Worm (Caenorhabditis elegans) whole organism, mixed stage, embryonic: ENCODE results near the gene F21D5.7.

Experiments
- bed-3 ChIP-seq: fragments of 200-800 bp; sonication (Bioruptor generic); optimal IDR thresholded peaks from 3 replicates; lab custom pipeline; 2018; ENCODE audit warnings: mild to moderate bottlenecking, missing genetic modification characterization, moderate library complexity, missing compliant biosample characterization
- blmp-1 ChIP-seq: fragments of 150-350 bp; optimal IDR thresholded peaks from 2 replicates; lab custom pipeline; 2014; ENCODE audit warnings: missing biosample characterization, missing genetic modification characterization
- elt-1 ChIP-seq: sonication (generic microtip); optimal IDR thresholded peaks from 2 replicates; lab custom pipeline; 2017; ENCODE audit warnings: missing genetic modification characterization, mild to moderate bottlenecking, missing compliant biosample characterization, antibody characterized with exemption, moderate library complexity, borderline replicate concordance; ENCODE audit not compliant: insufficient read depth
- hlh-1 ChIP-seq: fragments of 150-350 bp; optimal IDR thresholded peaks from 2 replicates; lab custom pipeline; 2014; ENCODE audit warnings: missing biosample characterization, missing genetic modification reagents, missing genetic modification characterization
- lin-13 ChIP-seq: fragments of 150-350 bp; optimal IDR thresholded peaks from 2 replicates; lab custom pipeline; 2014; ENCODE audit warnings: missing biosample characterization, missing genetic modification characterization
- nhr-237 ChIP-seq: fragments of 150-350 bp; optimal IDR thresholded peaks from 2 replicates; lab custom pipeline; 2014; ENCODE audit warnings: missing biosample characterization, missing genetic modification characterization
- nhr-76 ChIP-seq: sonication (generic microtip); optimal IDR thresholded peaks from 2 replicates; lab custom pipeline; 2017; ENCODE audit warnings: missing biosample characterization, missing genetic modification characterization

ce11 chrIV:8772800-8773256 lies 29.3 kb upstream of the F21D5.7 start, which contains the start of gene F20C5.6:
- TF ChIP-seq bed-3 (GFP tag; lab: Kevin White, UChicago) (no peak), lin-13 (tag; lab: Kevin White, UChicago) (no peak), blmp-1 (tag; lab: Kevin White, UChicago) (no peak), elt-1 (no peak), nhr-237 (no peak), hlh-1 (tag; lab: Kevin White, UChicago) (no peak), nhr-76 (tag; lab: Kevin White, UChicago) (no peak)
